Fruit fly (Drosophila melanogaster) whole organism, pupa: ENCODE measurements around the gene CG8206.

ENCODE experiments used
- CG10348 ChIP-seq: fragments of 200-800 bp; sonication (Bioruptor generic); IDR thresholded peaks from 2 replicates; pipeline ENCODE4 v1.3.6; 2022; ENCODE audit warnings: missing biosample characterization, missing genetic modification characterization
- CG12605 ChIP-seq: fragments of 200-800 bp; sonication (Bioruptor generic); IDR thresholded peaks from 2 replicates; pipeline ENCODE4 v1.3.6; 2022; ENCODE audit warnings: missing biosample characterization, missing genetic modification characterization
- CG13204 ChIP-seq: fragments of 200-800 bp; sonication (Bioruptor generic); optimal IDR thresholded peaks from 2 replicates; lab custom pipeline; 2018; ENCODE audit warnings: missing biosample characterization, mild to moderate bottlenecking, missing genetic modification characterization, moderate library complexity
- CG14655 ChIP-seq: fragments of 200-800 bp; sonication (Bioruptor generic); optimal IDR thresholded peaks from 3 replicates; lab custom pipeline; 2017; ENCODE audit warnings: mild to moderate bottlenecking, missing biosample characterization, missing genetic modification reagents, missing genetic modification characterization
- CG15710 ChIP-seq: fragments of 200-800 bp; sonication (Bioruptor generic); optimal IDR thresholded peaks from 2 replicates; lab custom pipeline; 2018; ENCODE audit warnings: missing biosample characterization, mild to moderate bottlenecking, missing genetic modification characterization, moderate library complexity
- CG17806 ChIP-seq: fragments of 200-800 bp; sonication (Bioruptor generic); optimal IDR thresholded peaks from 2 replicates; lab custom pipeline; 2018; ENCODE audit warnings: missing biosample characterization, mild to moderate bottlenecking, missing genetic modification characterization, moderate library complexity
- CG32121 ChIP-seq: fragments of 200-800 bp; sonication (Bioruptor generic); IDR thresholded peaks from 2 replicates; pipeline ENCODE4 v1.3.6; 2022; ENCODE audit warnings: missing biosample characterization, missing genetic modification characterization
- CG34367 ChIP-seq: fragments of 200-800 bp; sonication (Bioruptor generic); optimal IDR thresholded peaks from 2 replicates; lab custom pipeline; 2018; ENCODE audit warnings: missing biosample characterization, mild to moderate bottlenecking, missing genetic modification characterization
- CG4496 ChIP-seq: fragments of 200-800 bp; sonication (Bioruptor generic); IDR thresholded peaks from 3 replicates; pipeline ENCODE4 v1.3.6; 2022; ENCODE audit warnings: missing biosample characterization, missing genetic modification characterization
- CG8159 ChIP-seq: fragments of 200-800 bp; sonication (Bioruptor generic); optimal IDR thresholded peaks from 3 replicates; lab custom pipeline; 2018; ENCODE audit warnings: missing biosample characterization, mild to moderate bottlenecking, missing genetic modification characterization, moderate library complexity
- CG8301 ChIP-seq: fragments of 200-800 bp; sonication (Bioruptor generic); optimal IDR thresholded peaks from 2 replicates; lab custom pipeline; 2018; ENCODE audit warnings: missing biosample characterization, mild to moderate bottlenecking, missing genetic modification characterization
- CG9948 ChIP-seq: fragments of 200-800 bp; sonication (Bioruptor generic); optimal IDR thresholded peaks from 2 replicates; lab custom pipeline; 2018; ENCODE audit warnings: missing biosample characterization, mild to moderate bottlenecking, missing genetic modification characterization, moderate library complexity
- D1 ChIP-seq: fragments of 200-800 bp; sonication (Bioruptor generic); optimal IDR thresholded peaks from 2 replicates; lab custom pipeline; 2018; ENCODE audit warnings: missing biosample characterization, mild to moderate bottlenecking, missing genetic modification characterization, moderate library complexity
- EcR ChIP-seq: fragments of 200-800 bp; sonication (Bioruptor generic); optimal IDR thresholded peaks from 3 replicates; lab custom pipeline; 2019; ENCODE audit warnings: missing biosample characterization, missing genetic modification characterization, mild to moderate bottlenecking, moderate library complexity, missing genetic modification reagents
- Ets98B ChIP-seq: fragments of 200-800 bp; sonication (Bioruptor generic); IDR thresholded peaks from 2 replicates; pipeline ENCODE4 v1.3.6; 2022; ENCODE audit warnings: missing biosample characterization, missing genetic modification characterization
- Pif1A ChIP-seq: fragments of 200-800 bp; sonication (Bioruptor generic); optimal IDR thresholded peaks from 3 replicates; lab custom pipeline; 2016; ENCODE audit warnings: missing biosample characterization, missing genetic modification characterization
- Pif1B ChIP-seq: fragments of 200-800 bp; sonication (Bioruptor generic); optimal IDR thresholded peaks from 3 replicates; lab custom pipeline; 2016; ENCODE audit warnings: missing biosample characterization, missing genetic modification characterization
- Snoo ChIP-seq: fragments of 200-800 bp; sonication (Bioruptor generic); optimal IDR thresholded peaks from 3 replicates; lab custom pipeline; 2017; ENCODE audit warnings: missing biosample characterization, mild to moderate bottlenecking, missing genetic modification characterization, inconsistent platforms
- fd96Ca ChIP-seq: fragments of 200-800 bp; sonication (Bioruptor generic); IDR thresholded peaks from 3 replicates; pipeline ENCODE4 v1.3.6; 2022; ENCODE audit warnings: missing biosample characterization, missing genetic modification characterization
- gl ChIP-seq: fragments of 200-800 bp; sonication (Bioruptor generic); optimal IDR thresholded peaks from 2 replicates; lab custom pipeline; 2018; ENCODE audit warnings: missing biosample characterization, mild to moderate bottlenecking, missing genetic modification characterization
- rn ChIP-seq: fragments of 200-800 bp; sonication (Bioruptor generic); IDR thresholded peaks from 2 replicates; pipeline ENCODE4 v1.3.6; 2022; ENCODE audit warnings: missing biosample characterization, missing genetic modification characterization

CG8206 gene

DNA sequence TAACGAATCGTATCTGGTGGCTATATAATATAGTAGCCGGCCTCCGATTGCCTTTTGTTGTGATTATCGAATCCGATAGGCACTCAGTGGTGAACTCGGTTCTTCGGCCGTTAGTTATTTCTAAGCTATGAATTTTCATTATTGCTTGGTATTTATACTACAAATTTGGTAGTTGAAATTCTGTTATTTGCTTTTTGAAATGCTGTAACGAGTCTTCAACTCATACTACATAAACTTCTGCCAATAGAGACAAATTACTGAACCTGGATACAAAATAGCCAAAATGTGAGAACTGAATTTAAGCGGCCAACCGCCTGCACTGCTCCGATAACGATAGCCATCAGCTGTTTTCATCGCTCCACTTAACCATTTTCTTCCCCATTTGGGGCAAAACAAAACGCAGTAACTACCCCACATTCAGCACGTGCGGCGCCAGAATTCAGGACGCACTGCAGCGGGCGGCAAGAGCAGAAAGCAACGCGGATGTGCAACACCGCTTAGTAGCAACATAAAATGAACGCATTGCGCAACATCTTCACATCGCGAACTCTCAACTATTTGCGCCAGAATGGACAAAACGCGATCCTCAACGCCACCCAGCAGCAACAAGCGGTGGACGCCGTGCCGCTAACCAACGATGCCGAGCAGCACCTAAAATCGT lies at the start of gene CG8206, which contains the start of gene CG11679:
Gene CG8206 (plus strand): TSS at position 341 of the 661 bp plus-strand sequence.
Gene CG11679 (minus strand): TSS at position 65 of the 661 bp plus-strand sequence.
- TF ChIP-seq CG17806 (no peak), D1 (no peak), CG8159 (tag; lab: Kevin White, UChicago) (peak; percentile 47), CG12605 (no peak), CG14655 (no peak), Ets98B (GFP tag; lab: Robert Waterston, UW) (no peak), CG10348 (GFP tag; lab: Robert Waterston, UW) (no peak), Pif1A (GFP tag; lab: Kevin White, UChicago) (peak; percentile 28), fd96Ca (no peak; the same call in 2 of the 3 replicates), EcR (peak; percentile 1), rn (GFP tag; lab: Robert Waterston, UW) (no peak), Snoo (tag; lab: Kevin White, UChicago) (peak; percentile 48), CG9948 (tag; lab: Kevin White, UChicago) (peak; percentile 32), Pif1B (GFP tag; lab: Kevin White, UChicago) (no peak), CG8301 (tag; lab: Kevin White, UChicago) (peak; percentile 10), gl (tag; lab: Kevin White, UChicago) (no peak), CG32121 (peak; percentile 29; the same call in 1 of the 2 replicates), CG13204 (GFP tag; lab: Kevin White, UChicago) (no peak), CG15710 (tag; lab: Kevin White, UChicago) (peak; percentile 33), CG4496 (GFP tag; lab: Robert Waterston, UW) (no peak), CG34367 (tag; lab: Kevin White, UChicago) (no peak)

DNA sequence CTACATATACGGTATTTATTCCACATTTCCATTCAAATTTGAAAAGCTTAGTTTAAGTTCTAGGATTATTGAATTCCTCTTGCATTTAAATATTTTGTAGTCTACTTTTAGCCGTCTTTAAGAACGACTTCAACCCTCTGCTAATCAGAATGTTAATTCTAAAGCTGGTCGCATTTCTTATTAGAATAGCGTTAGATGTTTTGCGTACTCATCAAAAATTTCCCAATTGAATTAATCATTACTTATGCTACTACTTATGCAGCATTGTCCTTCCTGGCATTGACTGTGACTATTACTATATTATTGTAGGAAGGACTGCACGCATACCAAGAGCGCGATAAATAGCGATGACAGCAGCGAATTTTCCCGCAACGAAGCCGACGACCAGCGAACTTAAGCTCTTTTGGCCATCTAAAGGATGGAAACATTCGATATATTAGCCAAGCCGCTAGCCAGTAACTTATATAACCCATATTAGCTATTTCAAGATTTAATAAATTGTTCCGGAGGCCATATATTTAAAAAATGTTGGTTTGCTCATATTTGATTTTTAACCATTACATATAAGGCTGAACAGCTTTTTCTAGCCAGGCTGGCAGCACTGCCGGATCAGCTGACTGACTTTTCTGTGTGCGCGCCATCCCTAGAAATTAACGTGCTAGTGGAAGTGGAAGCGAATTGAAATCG lies 42.0 kb upstream of the CG8206 start, which contains the start of gene CG8128:
Gene CG8128 (plus strand): TSS at position 641 of the 687 bp plus-strand sequence.
- TF ChIP-seq CG12605 (no peak), CG4496 (GFP tag; lab: Robert Waterston, UW) (peak; percentile 29; the same call in 2 of the 3 replicates), rn (GFP tag; lab: Robert Waterston, UW) (no peak), D1 (peak; percentile 41), CG8301 (tag; lab: Kevin White, UChicago) (no peak), EcR (no peak)

DNA sequence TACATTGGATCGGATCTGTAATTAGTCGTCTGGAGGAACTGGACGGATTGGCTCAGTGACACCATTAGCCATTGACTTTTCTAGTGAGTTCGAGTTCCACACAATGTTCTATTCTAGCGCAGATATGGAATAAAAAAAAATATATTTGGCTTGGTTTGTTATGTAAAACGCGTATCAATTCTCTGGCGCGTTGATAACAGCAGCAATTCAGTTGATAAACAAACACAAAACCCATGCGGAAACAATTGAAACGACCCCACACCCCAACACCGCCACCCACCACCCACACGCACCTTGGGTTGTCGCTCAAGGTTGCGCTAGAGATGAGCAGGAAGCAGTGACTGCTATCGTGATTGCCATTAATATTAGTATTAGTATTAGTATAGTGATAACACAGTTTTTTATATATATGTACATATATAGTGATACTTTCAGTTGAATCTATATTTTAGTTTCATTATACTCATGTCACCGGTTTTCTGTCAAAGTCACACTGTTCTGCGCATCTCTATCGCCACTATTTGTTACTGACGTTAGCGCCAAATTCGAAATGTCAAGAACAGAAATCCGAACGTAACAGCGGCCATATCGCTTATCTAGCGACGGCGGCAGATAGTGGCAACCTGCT lies 41.3 kb upstream of the CG8206 start:
- no peak for TF ChIP-seq CG13204 (GFP tag; lab: Kevin White, UChicago)
- peak; percentile 92 for TF ChIP-seq Ets98B (GFP tag; lab: Robert Waterston, UW)
- TF ChIP-seq CG15710 (tag; lab: Kevin White, UChicago) = peak; percentile 82
- TF ChIP-seq rn (GFP tag; lab: Robert Waterston, UW) = peak; percentile 76
- no peak for TF ChIP-seq Pif1A (GFP tag; lab: Kevin White, UChicago)
- peak; percentile 95 for TF ChIP-seq CG32121
- TF ChIP-seq CG14655 = peak; percentile 92
- peak; percentile 67 for TF ChIP-seq CG10348 (GFP tag; lab: Robert Waterston, UW)
- TF ChIP-seq CG34367 (tag; lab: Kevin White, UChicago) = peak; percentile 75
- peak; percentile 67 for TF ChIP-seq D1
- peak; percentile 2 for TF ChIP-seq EcR
- TF ChIP-seq Pif1B (GFP tag; lab: Kevin White, UChicago) = peak; percentile 83
- peak; percentile 76 for TF ChIP-seq gl (tag; lab: Kevin White, UChicago)
- peak; percentile 86 for TF ChIP-seq CG17806
- TF ChIP-seq fd96Ca = peak; percentile 90
- TF ChIP-seq CG12605 = peak; percentile 64
- TF ChIP-seq CG4496 (GFP tag; lab: Robert Waterston, UW) = peak; percentile 94
- TF ChIP-seq CG8301 (tag; lab: Kevin White, UChicago) = peak; percentile 89
- TF ChIP-seq CG8159 (tag; lab: Kevin White, UChicago) = peak; percentile 88
- peak; percentile 84 for TF ChIP-seq CG9948 (tag; lab: Kevin White, UChicago)
- peak; percentile 84 for TF ChIP-seq Snoo (tag; lab: Kevin White, UChicago)
- TF ChIP-seq, all 21 proteins: peak for 19

DNA sequence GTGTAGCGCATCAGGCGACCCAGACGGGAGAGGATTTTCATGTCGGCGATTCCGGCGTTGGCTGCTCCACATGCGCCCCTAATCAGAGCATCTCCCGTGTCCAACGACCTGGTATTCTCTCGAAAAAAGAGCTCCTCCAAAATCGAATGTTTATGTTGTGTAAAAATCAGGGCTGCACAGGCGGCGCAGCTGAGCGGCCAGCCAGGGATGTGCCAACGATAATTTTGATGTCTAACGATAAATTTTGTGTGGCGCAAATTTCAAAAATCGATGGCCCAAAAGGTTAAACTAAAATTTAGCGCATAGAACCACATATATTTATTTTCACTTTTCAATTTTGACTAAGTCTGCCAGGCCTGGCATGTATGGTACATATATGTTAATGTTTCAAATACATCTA lies 38.0 kb upstream of the CG8206 start, which contains the start of gene CG9240:
Gene CG9240 (minus strand): TSS at position 213 of the 400 bp plus-strand sequence.
- TF ChIP-seq Pif1A (GFP tag; lab: Kevin White, UChicago) (no peak), CG13204 (GFP tag; lab: Kevin White, UChicago) (no peak), gl (tag; lab: Kevin White, UChicago) (no peak), CG9948 (tag; lab: Kevin White, UChicago) (no peak), CG34367 (tag; lab: Kevin White, UChicago) (no peak), CG10348 (GFP tag; lab: Robert Waterston, UW) (no peak), CG8159 (tag; lab: Kevin White, UChicago) (no peak), EcR (no peak), CG4496 (GFP tag; lab: Robert Waterston, UW) (no peak), CG15710 (tag; lab: Kevin White, UChicago) (no peak), CG12605 (no peak), Snoo (tag; lab: Kevin White, UChicago) (no peak), rn (GFP tag; lab: Robert Waterston, UW) (no peak), D1 (no peak)

DNA sequence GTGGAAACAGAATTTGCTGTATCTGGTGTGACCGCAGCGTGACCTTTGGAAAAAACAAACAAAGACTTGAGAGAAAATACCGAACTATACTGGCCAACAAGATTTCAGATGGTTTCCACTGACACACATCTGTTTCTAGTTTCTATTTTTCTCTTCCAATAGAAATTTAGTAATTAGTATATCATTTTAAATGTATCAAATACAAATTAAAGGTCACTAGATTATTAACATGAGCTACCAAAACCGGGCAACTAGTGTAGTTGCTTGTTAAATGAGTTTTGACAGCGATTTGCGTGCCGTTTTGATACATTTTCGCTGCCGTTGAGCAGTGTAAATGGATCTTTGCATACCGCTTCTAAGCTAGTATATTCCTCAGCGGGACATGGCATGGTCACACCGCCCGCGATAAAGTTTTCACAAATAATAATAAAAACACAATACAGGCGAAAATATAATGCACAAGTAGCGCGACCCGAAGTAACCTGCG lies 35.3 kb upstream of the CG8206 start, which contains the start of the genes Pis and Hap40:
Gene Pis (minus strand): TSS at position 51 of the 487 bp plus-strand sequence.
Gene Hap40 (plus strand): TSS at position 406 of the 487 bp plus-strand sequence.
- peak; percentile 57 for TF ChIP-seq CG32121
- no peak for TF ChIP-seq CG14655
- peak; percentile 59 for TF ChIP-seq Snoo (tag; lab: Kevin White, UChicago)
- peak; percentile 68 for TF ChIP-seq CG9948 (tag; lab: Kevin White, UChicago)
- TF ChIP-seq CG4496 (GFP tag; lab: Robert Waterston, UW) = peak; percentile 68; the same call in 2 of the 3 replicates
- TF ChIP-seq CG15710 (tag; lab: Kevin White, UChicago) = peak; percentile 72
- TF ChIP-seq EcR = peak; percentile 38
- TF ChIP-seq CG8159 (tag; lab: Kevin White, UChicago) = peak; percentile 69
- TF ChIP-seq fd96Ca = peak; percentile 66; the same call in 2 of the 3 replicates
- TF ChIP-seq CG34367 (tag; lab: Kevin White, UChicago) = peak; percentile 61
- no peak for TF ChIP-seq CG12605
- no peak for TF ChIP-seq gl (tag; lab: Kevin White, UChicago)
- peak; percentile 34; the same call in 1 of the 2 replicates for TF ChIP-seq Ets98B (GFP tag; lab: Robert Waterston, UW)
- TF ChIP-seq D1 = no peak
- no peak for TF ChIP-seq Pif1B (GFP tag; lab: Kevin White, UChicago)
- TF ChIP-seq CG13204 (GFP tag; lab: Kevin White, UChicago) = no peak
- peak; percentile 29; the same call in 1 of the 2 replicates for TF ChIP-seq CG10348 (GFP tag; lab: Robert Waterston, UW)
- TF ChIP-seq CG8301 (tag; lab: Kevin White, UChicago) = peak; percentile 50
- no peak for TF ChIP-seq rn (GFP tag; lab: Robert Waterston, UW)
- TF ChIP-seq CG17806 = peak; percentile 56
- no peak for TF ChIP-seq Pif1A (GFP tag; lab: Kevin White, UChicago)
